Fruit fly (Drosophila melanogaster) whole organism, embryonic: ENCODE measurements around the gene TfIIA-S.
A peak's percentile ranks its signal among the peaks of the same experiment; 100 is the strongest.

ENCODE experiments used
- Bdp1 ChIP-seq: fragments of 200-800 bp; sonication (Bioruptor generic); optimal IDR thresholded peaks from 3 replicates; lab custom pipeline; 2016; ENCODE audit warnings: missing biosample characterization, missing genetic modification characterization
- CG12155 ChIP-seq: fragments of 200-800 bp; sonication (Bioruptor generic); optimal IDR thresholded peaks from 3 replicates; lab custom pipeline; 2016; ENCODE audit warnings: missing biosample characterization, missing genetic modification characterization
- CG12236 ChIP-seq: fragments of 200-800 bp; sonication (Bioruptor generic); optimal IDR thresholded peaks from 2 replicates; lab custom pipeline; 2016; ENCODE audit warnings: missing biosample characterization, missing genetic modification characterization
- CG1233 ChIP-seq: fragments of 200-800 bp; sonication (Bioruptor generic); optimal IDR thresholded peaks from 4 replicates; lab custom pipeline; 2018; ENCODE audit warnings: missing biosample characterization, mild to moderate bottlenecking, missing genetic modification characterization
- CG13123 ChIP-seq: fragments of 200-800 bp; sonication (Bioruptor generic); optimal IDR thresholded peaks from 2 replicates; lab custom pipeline; 2016; ENCODE audit warnings: missing biosample characterization, missing genetic modification characterization
- CG14965 ChIP-seq: fragments of 200-800 bp; sonication (Bioruptor generic); optimal IDR thresholded peaks from 2 replicates; lab custom pipeline; 2016; ENCODE audit warnings: missing biosample characterization, missing genetic modification characterization, borderline replicate concordance
- CG15011 ChIP-seq: fragments of 200-800 bp; sonication (Bioruptor generic); optimal IDR thresholded peaks from 3 replicates; lab custom pipeline; 2018; ENCODE audit warnings: missing biosample characterization, mild to moderate bottlenecking, missing genetic modification characterization
- CG15073 ChIP-seq: fragments of 200-800 bp; sonication (Bioruptor generic); optimal IDR thresholded peaks from 2 replicates; lab custom pipeline; 2016; ENCODE audit warnings: missing biosample characterization, missing genetic modification characterization
- CG1603 ChIP-seq: fragments of 200-800 bp; sonication (Bioruptor generic); optimal IDR thresholded peaks from 2 replicates; lab custom pipeline; 2019; ENCODE audit warnings: missing biosample characterization, mild to moderate bottlenecking, missing genetic modification characterization, moderate library complexity
- CG17328 ChIP-seq: fragments of 200-800 bp; sonication (Bioruptor generic); IDR thresholded peaks from 2 replicates; pipeline ENCODE4 v1.3.6; 2022; ENCODE audit warnings: missing biosample characterization, missing genetic modification characterization
- CG17385 ChIP-seq: fragments of 200-800 bp; sonication (Bioruptor generic); optimal IDR thresholded peaks from 3 replicates; lab custom pipeline; 2018; ENCODE audit warnings: missing biosample characterization, mild to moderate bottlenecking, missing genetic modification characterization
- CG18764 ChIP-seq: fragments of 200-800 bp; sonication (Bioruptor generic); optimal IDR thresholded peaks from 3 replicates; lab custom pipeline; 2016; ENCODE audit warnings: missing biosample characterization, missing genetic modification characterization
- CG2889 ChIP-seq: fragments of 200-800 bp; sonication (Bioruptor generic); IDR thresholded peaks from 3 replicates; pipeline ENCODE4 v1.3.6; 2022; ENCODE audit warnings: missing biosample characterization, missing genetic modification characterization
- CG3281 ChIP-seq: fragments of 200-800 bp; sonication (Bioruptor generic); optimal IDR thresholded peaks from 3 replicates; lab custom pipeline; 2017; ENCODE audit warnings: missing biosample characterization, mild to moderate bottlenecking, missing genetic modification characterization
- CG33557 ChIP-seq: fragments of 200-800 bp; sonication (Bioruptor generic); optimal IDR thresholded peaks from 2 replicates; lab custom pipeline; 2019; ENCODE audit warnings: missing biosample characterization, mild to moderate bottlenecking, missing genetic modification characterization, moderate library complexity
- CG3847 ChIP-seq: fragments of 200-800 bp; sonication (Bioruptor generic); IDR thresholded peaks from 2 replicates; pipeline ENCODE4 v1.3.6; 2022; ENCODE audit warnings: missing biosample characterization, missing genetic modification characterization
- CG8089 ChIP-seq: fragments of 200-800 bp; sonication (Bioruptor generic); optimal IDR thresholded peaks from 3 replicates; lab custom pipeline; 2016; ENCODE audit warnings: missing biosample characterization, missing genetic modification characterization
- CG8290 ChIP-seq, 3 experiments: fragments of 200-800 bp; sonication (Bioruptor generic); optimal IDR thresholded peaks; 2 replicates each; lab custom pipeline; 2016 to 2019; ENCODE audit warnings: missing biosample characterization in 3 of 3, missing genetic modification characterization in 3 of 3, mild to moderate bottlenecking in 2 of 3, moderate library complexity in 1 of 3
- Dad ChIP-seq: fragments of 200-800 bp; sonication (Bioruptor generic); optimal IDR thresholded peaks from 3 replicates; lab custom pipeline; 2016; ENCODE audit warnings: missing biosample characterization, missing genetic modification characterization
- Doc3 ChIP-seq: fragments of 200-800 bp; sonication (Bioruptor generic); IDR thresholded peaks from 3 replicates; pipeline ENCODE4 v1.3.6; 2022; ENCODE audit warnings: missing biosample characterization, missing genetic modification characterization; ENCODE audit not compliant: partially characterized antibody
- Dp ChIP-seq: fragments of 200-800 bp; sonication (Bioruptor generic); optimal IDR thresholded peaks from 2 replicates; lab custom pipeline; 2018; ENCODE audit warnings: missing biosample characterization, mild to moderate bottlenecking, missing genetic modification characterization, moderate library complexity
- Eip74EF ChIP-seq, 2 experiments: fragments of 200-800 bp in 1 of 2; fragments of >200 bp in 1 of 2; sonication (Bioruptor generic) in 1 of 2; optimal IDR thresholded peaks; 2 replicates each; lab custom pipeline; 2017 to 2019; ENCODE audit warnings: missing biosample characterization in 2 of 2, missing genetic modification characterization in 2 of 2, mild to moderate bottlenecking in 1 of 2, moderate library complexity in 1 of 2
- Elba2 ChIP-seq: fragments of 200-800 bp; sonication (Bioruptor generic); optimal IDR thresholded peaks from 3 replicates; lab custom pipeline; 2016; ENCODE audit warnings: missing biosample characterization, missing genetic modification characterization
- Hey ChIP-seq: fragments of 200-800 bp; sonication (Bioruptor generic); optimal IDR thresholded peaks from 3 replicates; lab custom pipeline; 2018; ENCODE audit warnings: missing biosample characterization, mild to moderate bottlenecking, missing genetic modification characterization
- Hr39 ChIP-seq: fragments of >200 bp; optimal IDR thresholded peaks from 2 replicates; lab custom pipeline; 2017
- Kr ChIP-seq: fragments of 200-800 bp; sonication (Bioruptor generic); optimal IDR thresholded peaks from 2 replicates; lab custom pipeline; 2017; ENCODE audit warnings: missing biosample characterization, mild to moderate bottlenecking, missing genetic modification characterization
- Meics ChIP-seq: fragments of 200-800 bp; sonication (Bioruptor generic); optimal IDR thresholded peaks from 2 replicates; lab custom pipeline; 2017; ENCODE audit warnings: missing biosample characterization, mild to moderate bottlenecking, missing genetic modification characterization
- Nf-YC ChIP-seq: fragments of 200-800 bp; optimal IDR thresholded peaks from 3 replicates; lab custom pipeline; 2019; ENCODE audit warnings: missing biosample characterization, mild to moderate bottlenecking, missing genetic modification characterization, moderate library complexity
- Six4 ChIP-seq: fragments of 200-800 bp; sonication (Bioruptor generic); optimal IDR thresholded peaks from 2 replicates; lab custom pipeline; 2016; ENCODE audit warnings: missing biosample characterization, missing genetic modification characterization
- Sox102F ChIP-seq: fragments of 200-800 bp; sonication (Bioruptor generic); optimal IDR thresholded peaks from 2 replicates; lab custom pipeline; 2018; ENCODE audit warnings: missing biosample characterization, mild to moderate bottlenecking, missing genetic modification characterization, moderate library complexity
- Ssrp ChIP-seq: fragments of 200-800 bp; sonication (Bioruptor generic); optimal IDR thresholded peaks from 2 replicates; lab custom pipeline; 2018; ENCODE audit warnings: missing biosample characterization, mild to moderate bottlenecking, missing genetic modification characterization, moderate library complexity
- bigmax ChIP-seq: fragments of 200-800 bp; sonication (Bioruptor generic); optimal IDR thresholded peaks from 2 replicates; lab custom pipeline; 2018; ENCODE audit warnings: missing biosample characterization, mild to moderate bottlenecking, missing genetic modification characterization
- cwo ChIP-seq: fragments of 200-800 bp; sonication (Bioruptor generic); optimal IDR thresholded peaks from 3 replicates; lab custom pipeline; 2017; ENCODE audit warnings: missing biosample characterization, missing genetic modification characterization, mild to moderate bottlenecking, moderate library complexity, missing genetic modification reagents
- da ChIP-seq: fragments of 200-800 bp; sonication (Bioruptor generic); optimal IDR thresholded peaks from 2 replicates; lab custom pipeline; 2016; ENCODE audit warnings: missing biosample characterization, missing genetic modification characterization
- danr ChIP-seq: fragments of 200-800 bp; sonication (Bioruptor generic); IDR thresholded peaks from 2 replicates; pipeline ENCODE4 v1.3.6; 2022; ENCODE audit warnings: missing biosample characterization, missing genetic modification characterization
- fd64A ChIP-seq: fragments of 200-800 bp; sonication (Bioruptor generic); optimal IDR thresholded peaks from 3 replicates; lab custom pipeline; 2018; ENCODE audit warnings: missing biosample characterization, mild to moderate bottlenecking, missing genetic modification characterization
- fu2 ChIP-seq: fragments of 200-800 bp; sonication (Bioruptor generic); optimal IDR thresholded peaks from 2 replicates; lab custom pipeline; 2016; ENCODE audit warnings: missing biosample characterization, missing genetic modification characterization
- gsb ChIP-seq: fragments of 200-800 bp; sonication (Bioruptor generic); IDR thresholded peaks from 2 replicates; pipeline ENCODE4 v1.3.6; 2022; ENCODE audit warnings: missing biosample characterization, missing genetic modification characterization
- nerfin-1 ChIP-seq: fragments of 200-800 bp; sonication (Bioruptor generic); optimal IDR thresholded peaks from 3 replicates; lab custom pipeline; 2019; ENCODE audit warnings: missing biosample characterization, mild to moderate bottlenecking, missing genetic modification characterization, moderate library complexity
- org-1 ChIP-seq: fragments of 200-800 bp; sonication (Bioruptor generic); optimal IDR thresholded peaks from 2 replicates; lab custom pipeline; 2017; ENCODE audit warnings: missing biosample characterization, missing genetic modification characterization
- pho ChIP-seq: fragments of 200-800 bp; sonication (Bioruptor generic); optimal IDR thresholded peaks from 2 replicates; lab custom pipeline; 2016; ENCODE audit warnings: missing biosample characterization, missing genetic modification characterization
- ranshi ChIP-seq: fragments of 200-800 bp; sonication (Bioruptor generic); IDR thresholded peaks from 2 replicates; pipeline ENCODE4 v1.3.6; 2022; ENCODE audit warnings: missing biosample characterization, missing genetic modification characterization
- run ChIP-seq: fragments of 200-800 bp; sonication (Bioruptor generic); optimal IDR thresholded peaks from 3 replicates; lab custom pipeline; 2018; ENCODE audit warnings: missing biosample characterization, mild to moderate bottlenecking, missing genetic modification characterization
- salm ChIP-seq: fragments of 200-800 bp; sonication (Bioruptor generic); optimal IDR thresholded peaks from 2 replicates; lab custom pipeline; 2018; ENCODE audit warnings: missing biosample characterization, mild to moderate bottlenecking, missing genetic modification characterization
- scrt ChIP-seq: fragments of 200-800 bp; sonication (Bioruptor generic); optimal IDR thresholded peaks from 2 replicates; lab custom pipeline; 2018; ENCODE audit warnings: missing biosample characterization, mild to moderate bottlenecking, missing genetic modification characterization, moderate library complexity
- sob ChIP-seq: fragments of 200-800 bp; sonication (Bioruptor generic); IDR thresholded peaks from 2 replicates; pipeline ENCODE4 v1.3.6; 2022; ENCODE audit warnings: missing biosample characterization, missing genetic modification characterization
- toy ChIP-seq: fragments of 200-800 bp; sonication (Bioruptor generic); IDR thresholded peaks from 2 replicates; pipeline ENCODE4 v1.3.6; 2022; ENCODE audit warnings: missing biosample characterization, missing genetic modification characterization
- unpg ChIP-seq: fragments of 200-800 bp; sonication (Bioruptor generic); optimal IDR thresholded peaks from 3 replicates; lab custom pipeline; 2018; ENCODE audit warnings: missing biosample characterization, mild to moderate bottlenecking, missing genetic modification characterization, moderate library complexity
- vvl ChIP-seq: fragments of 200-800 bp; sonication (Bioruptor generic); IDR thresholded peaks from 2 replicates; pipeline ENCODE4 v1.3.6; 2022; ENCODE audit warnings: missing biosample characterization, missing genetic modification characterization
- wdn ChIP-seq: fragments of 200-800 bp; sonication (Bioruptor generic); IDR thresholded peaks from 2 replicates; pipeline ENCODE4 v1.3.6; 2022; ENCODE audit warnings: missing biosample characterization, missing genetic modification characterization
- zen ChIP-seq: fragments of 200-800 bp; sonication (Bioruptor generic); optimal IDR thresholded peaks from 3 replicates; lab custom pipeline; 2018; ENCODE audit warnings: missing biosample characterization, mild to moderate bottlenecking, missing genetic modification characterization, moderate library complexity

The TfIIA-S gene

dm6 chr3R:23919366-23919765, 28.5 kb upstream of the TfIIA-S start (continued):
- TF ChIP-seq Doc3 (GFP tag; lab: Robert Waterston, UW) (no peak), CG17385 (GFP tag; lab: Kevin White, UChicago) (peak; percentile 61), toy (GFP tag; lab: Robert Waterston, UW) (no peak), vvl (GFP tag; lab: Robert Waterston, UW) (no peak), Dp (GFP tag; lab: Kevin White, UChicago) (no peak), CG14965 (GFP tag; lab: Kevin White, UChicago) (no peak), fd64A (peak; percentile 68), danr (GFP tag; lab: Robert Waterston, UW) (no peak), CG33557 (GFP tag; lab: Kevin White, UChicago) (no peak), CG15011 (GFP tag; lab: Kevin White, UChicago) (peak; percentile 55), CG8089 (GFP tag; lab: Kevin White, UChicago) (no peak), gsb (GFP tag; lab: Robert Waterston, UW) (0 out of 2 replicates have a peak, but pooled peaks have one; percentile 28), CG12236 (GFP tag; lab: Kevin White, UChicago) (no peak), CG1233 (GFP tag; lab: Kevin White, UChicago) (peak; percentile 62), Dad (GFP tag; lab: Kevin White, UChicago) (no peak), CG18764 (no peak), fu2 (GFP tag; lab: Kevin White, UChicago) (no peak), bigmax (GFP tag; lab: Kevin White, UChicago) (peak; percentile 37), Eip74EF (GFP tag; optimal IDR thresholded peaks at IDR 0.05; lab: Kevin White, UChicago) (peak in 1 of 2 experiments; percentile 28), Kr (GFP tag; lab: Kevin White, UChicago) (peak; percentile 45), CG13123 (GFP tag; lab: Kevin White, UChicago) (peak; percentile 8), ranshi (GFP tag; lab: Robert Waterston, UW) (peak; percentile 31; the same call in 1 of the 2 replicates), Bdp1 (GFP tag; lab: Kevin White, UChicago) (no peak), Meics (GFP tag; lab: Kevin White, UChicago) (peak; percentile 61), zen (tag; lab: Kevin White, UChicago) (no peak), da (GFP tag; lab: Kevin White, UChicago) (no peak), Hr39 (lab: Kevin White, UChicago) (no peak), CG17328 (GFP tag; lab: Robert Waterston, UW) (no peak), CG15073 (GFP tag; lab: Kevin White, UChicago) (no peak), Six4 (GFP tag; lab: Kevin White, UChicago) (no peak), CG12155 (no peak), org-1 (peak; percentile 47), CG1603 (tag; lab: Kevin White, UChicago) (peak; percentile 34), CG3281 (GFP tag; lab: Kevin White, UChicago) (peak; percentile 72), CG3847 (GFP tag; lab: Robert Waterston, UW) (no peak), CG8290 (GFP tag; optimal IDR thresholded peaks at IDR 0.05; lab: Kevin White, UChicago) (no peak), CG8290 (tag; optimal IDR thresholded peaks at IDR 0.05; lab: Kevin White, UChicago) (peak in 1 of 2 experiments; percentile 84), unpg (peak; percentile 55), cwo (GFP tag; lab: Kevin White, UChicago) (peak; percentile 40), Nf-YC (tag; lab: Kevin White, UChicago) (peak; percentile 26), nerfin-1 (peak; percentile 43), pho (GFP tag; lab: Kevin White, UChicago) (no peak), Hey (tag; lab: Kevin White, UChicago) (peak; percentile 17), Ssrp (tag; lab: Kevin White, UChicago) (no peak), sob (GFP tag; lab: Robert Waterston, UW) (peak; percentile 63; the same call in 1 of the 2 replicates), scrt (peak; percentile 58), run (tag; lab: Kevin White, UChicago) (peak; percentile 44), Sox102F (GFP tag; lab: Kevin White, UChicago) (peak; percentile 10), salm (peak; percentile 70), Elba2 (no peak), wdn (0 out of 2 replicates have a peak, but pooled peaks have one; percentile 26), CG2889 (no peak)
